Worm (Caenorhabditis elegans) whole organism, mixed stage, embryonic: ENCODE data around the gene cld-9.

Experiments
- ceh-39 ChIP-seq: fragments of 150-350 bp; optimal IDR thresholded peaks from 2 replicates; lab custom pipeline; 2014; ENCODE audit warnings: missing biosample characterization, missing genetic modification characterization
- lin-13 ChIP-seq: fragments of 150-350 bp; optimal IDR thresholded peaks from 2 replicates; lab custom pipeline; 2014; ENCODE audit warnings: missing biosample characterization, missing genetic modification characterization
- mab-5 ChIP-seq: fragments of 150-350 bp; optimal IDR thresholded peaks from 2 replicates; lab custom pipeline; 2014; ENCODE audit warnings: missing biosample characterization, missing genetic modification characterization
- mep-1 ChIP-seq: fragments of 150-350 bp; optimal IDR thresholded peaks from 2 replicates; lab custom pipeline; 2017; ENCODE audit warnings: missing biosample characterization, missing genetic modification reagents, missing genetic modification characterization, inconsistent platforms
- nhr-237 ChIP-seq: fragments of 150-350 bp; optimal IDR thresholded peaks from 2 replicates; lab custom pipeline; 2014; ENCODE audit warnings: missing biosample characterization, missing genetic modification characterization
- nhr-28 ChIP-seq: fragments of 150-350 bp; optimal IDR thresholded peaks from 2 replicates; lab custom pipeline; 2014; ENCODE audit warnings: missing biosample characterization, missing genetic modification characterization
- snpc-4 ChIP-seq: fragments of 150-350 bp; optimal IDR thresholded peaks from 2 replicates; lab custom pipeline; 2014; ENCODE audit warnings: missing biosample characterization, missing genetic modification characterization

DNA sequence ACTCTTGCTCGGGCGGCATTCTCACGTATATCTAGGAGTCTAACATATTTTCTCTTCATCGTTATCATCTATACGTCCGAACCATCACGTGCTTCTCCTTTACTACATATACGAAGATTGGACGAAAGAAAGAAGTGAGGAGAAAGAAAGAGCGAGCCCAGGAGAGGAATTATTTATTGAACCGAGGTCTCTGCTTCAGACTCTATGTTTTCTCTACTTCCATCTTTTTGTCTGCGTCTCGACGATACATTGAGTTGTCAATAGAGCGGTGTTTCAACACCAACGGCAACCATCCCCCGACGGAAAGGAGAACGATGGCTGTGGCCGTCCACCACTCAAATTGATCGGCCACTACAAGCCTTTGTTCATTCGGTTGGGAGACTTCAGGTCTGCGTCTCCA is 37.7 kb upstream of the cld-9 start:
- TF ChIP-seq nhr-237 (tag; lab: Kevin White, UChicago), result peak; percentile 82
- TF ChIP-seq mab-5, result no peak
- no peak for TF ChIP-seq nhr-28
- peak; percentile 36 for TF ChIP-seq ceh-39 (tag; lab: Kevin White, UChicago)
- peak; percentile 81 for TF ChIP-seq mep-1 (tag; lab: Kevin White, UChicago)
- peak; percentile 78 for TF ChIP-seq lin-13 (tag; lab: Kevin White, UChicago)
- no peak for TF ChIP-seq snpc-4 (tag; lab: Kevin White, UChicago)
